Worm (Caenorhabditis elegans) whole organism, early embryonic: Measurements from ENCODE around the gene baz-2.

ENCODE experiments used
- B0310.2 ChIP-seq: sonication (generic microtip); optimal IDR thresholded peaks from 2 replicates; lab custom pipeline; 2016; ENCODE audit warnings: mild to moderate bottlenecking, missing genetic modification characterization, missing compliant biosample characterization
- aly-1 ChIP-seq: sonication (generic microtip); optimal IDR thresholded peaks from 2 replicates; lab custom pipeline; 2016; ENCODE audit warnings: missing genetic modification characterization, missing compliant biosample characterization
- ama-1 ChIP-seq: fragments of 150-350 bp; optimal IDR thresholded peaks from 2 replicates; lab custom pipeline; 2014
- ceh-13 ChIP-seq: fragments of 200-800 bp; sonication (Bioruptor generic); optimal IDR thresholded peaks from 2 replicates; lab custom pipeline; 2018; ENCODE audit warnings: mild to moderate bottlenecking, missing genetic modification characterization, missing compliant biosample characterization
- ceh-36 ChIP-seq: sonication (generic microtip); optimal IDR thresholded peaks from 2 replicates; lab custom pipeline; 2016; ENCODE audit warnings: missing genetic modification characterization, inconsistent platforms, missing compliant biosample characterization
- ets-7 ChIP-seq: sonication (generic microtip); optimal IDR thresholded peaks from 2 replicates; lab custom pipeline; 2016; ENCODE audit warnings: missing genotype, missing genetic modification characterization, missing compliant biosample characterization
- flt-1 ChIP-seq: fragments of 200-800 bp; sonication (Bioruptor generic); IDR thresholded peaks from 2 replicates; pipeline ENCODE4 v1.3.6; 2022; ENCODE audit warnings: missing genetic modification characterization, missing compliant biosample characterization
- hmbx-1 ChIP-seq: sonication (generic microtip); optimal IDR thresholded peaks from 2 replicates; lab custom pipeline; 2016; ENCODE audit warnings: mild to moderate bottlenecking, missing genetic modification characterization, missing compliant biosample characterization
- hnd-1 ChIP-seq: sonication (generic microtip); optimal IDR thresholded peaks from 2 replicates; lab custom pipeline; 2016; ENCODE audit warnings: missing genetic modification characterization, missing compliant biosample characterization
- scrt-1 ChIP-seq: fragments of 200-800 bp; sonication (Bioruptor generic); IDR thresholded peaks from 2 replicates; pipeline ENCODE4 v1.3.6; 2022; ENCODE audit warnings: missing genetic modification characterization, missing compliant biosample characterization
- sea-1 ChIP-seq: fragments of 200-800 bp; sonication (Bioruptor generic); conservative IDR thresholded peaks from 2 replicates; pipeline ENCODE4 v1.3.6; 2022; ENCODE audit warnings: missing genetic modification characterization, missing compliant biosample characterization
- tbx-11 ChIP-seq: fragments of 200-800 bp; sonication (Bioruptor generic); IDR thresholded peaks from 2 replicates; pipeline ENCODE4 v1.3.6; 2022; ENCODE audit warnings: missing genetic modification characterization, missing compliant biosample characterization
- tbx-37 ChIP-seq: fragments of 200-800 bp; sonication (Bioruptor generic); conservative IDR thresholded peaks from 2 replicates; pipeline ENCODE4 v1.3.6; 2022; ENCODE audit warnings: missing genetic modification reagents, missing genetic modification characterization, missing compliant biosample characterization

DNA sequence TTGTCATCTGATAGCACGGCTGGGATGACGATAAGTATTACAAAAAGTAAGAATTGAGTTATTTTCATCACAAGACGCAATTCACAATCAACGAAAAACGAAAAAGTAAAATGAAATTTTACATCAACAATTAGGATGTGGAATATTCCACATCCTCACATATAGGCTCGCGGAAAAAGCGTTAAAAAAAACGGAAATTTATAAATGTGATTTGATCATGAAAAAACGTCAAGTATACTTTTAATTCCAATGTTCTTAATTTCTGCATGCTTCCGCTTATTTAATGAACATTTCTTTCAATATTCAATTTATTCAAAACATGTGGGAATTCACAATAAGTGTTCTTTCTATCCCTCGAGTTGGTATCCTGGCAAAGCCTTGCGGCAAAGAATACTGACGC is 47.6 kb downstream of the baz-2 start, which contains the start of gene T04A6.3:
- TF ChIP-seq ceh-13 (GFP tag; lab: Kevin White, UChicago): no peak
- no peak for TF ChIP-seq hnd-1 (tag; lab: Kevin White, UChicago)
- no peak for TF ChIP-seq scrt-1 (GFP tag; lab: Robert Waterston, UW)
- no peak for TF ChIP-seq sea-1 (GFP tag; lab: Robert Waterston, UW)
- TF ChIP-seq ama-1 (lab: Kevin White, UChicago): no peak
- no peak for TF ChIP-seq ceh-36
- no peak for TF ChIP-seq flt-1 (GFP tag; lab: Robert Waterston, UW)
- no peak for TF ChIP-seq aly-1 (tag; lab: Kevin White, UChicago)
- TF ChIP-seq hmbx-1 (tag; lab: Kevin White, UChicago): no peak
- no peak for TF ChIP-seq tbx-37 (GFP tag; lab: Robert Waterston, UW)
- no peak for TF ChIP-seq B0310.2 (tag; lab: Kevin White, UChicago)
- TF ChIP-seq tbx-11 (GFP tag; lab: Robert Waterston, UW): no peak
- TF ChIP-seq ets-7 (tag; lab: Kevin White, UChicago): no peak
